Worm (Caenorhabditis elegans) whole organism, L2 larva: Measurements from ENCODE around the gene B0554.7.

ENCODE experiments used
- F13H6.1 ChIP-seq: sonication (generic microtip); optimal IDR thresholded peaks from 2 replicates; lab custom pipeline; 2016; ENCODE audit warnings: missing genetic modification characterization, missing compliant biosample characterization
- ZK546.5 ChIP-seq: sonication (generic microtip); optimal IDR thresholded peaks from 2 replicates; lab custom pipeline; 2017; ENCODE audit warnings: missing biosample characterization, missing genetic modification characterization
- aly-2 ChIP-seq: fragments of 150-350 bp; optimal IDR thresholded peaks from 2 replicates; lab custom pipeline; 2014; ENCODE audit warnings: missing biosample characterization, missing genetic modification characterization
- blmp-1 ChIP-seq: sonication (generic microtip); optimal IDR thresholded peaks from 2 replicates; lab custom pipeline; 2017; ENCODE audit warnings: missing genetic modification characterization, mild to moderate bottlenecking, missing compliant biosample characterization, antibody characterized with exemption, moderate library complexity; ENCODE audit not compliant: insufficient read depth
- ceh-82 ChIP-seq: fragments of 150-350 bp; optimal IDR thresholded peaks from 2 replicates; lab custom pipeline; 2014; ENCODE audit warnings: missing biosample characterization, missing genetic modification characterization
- elt-1 ChIP-seq: fragments of 150-350 bp; optimal IDR thresholded peaks from 2 replicates; lab custom pipeline; 2014; ENCODE audit warnings: missing biosample characterization, missing genetic modification characterization
- lin-11 ChIP-seq: fragments of 150-350 bp; sonication (generic microtip); optimal IDR thresholded peaks from 2 replicates; lab custom pipeline; 2014; ENCODE audit warnings: missing biosample characterization, missing genetic modification characterization, inconsistent platforms, mixed read lengths
- lin-13 ChIP-seq: fragments of 150-350 bp; optimal IDR thresholded peaks from 2 replicates; lab custom pipeline; 2014; ENCODE audit warnings: missing biosample characterization, missing genetic modification reagents, missing genetic modification characterization
- lsy-2 ChIP-seq, 2 experiments: fragments of 150-350 bp in 1 of 2; sonication (generic microtip) in 1 of 2; optimal IDR thresholded peaks; 2 replicates each; lab custom pipeline; 2014 to 2017; ENCODE audit warnings: missing biosample characterization in 2 of 2, missing genetic modification characterization in 2 of 2
- nhr-129 ChIP-seq: fragments of 150-350 bp; optimal IDR thresholded peaks from 2 replicates; lab custom pipeline; 2014; ENCODE audit warnings: missing biosample characterization, missing genetic modification characterization
- snpc-4 ChIP-seq: fragments of 150-350 bp; optimal IDR thresholded peaks from 2 replicates; lab custom pipeline; 2014; ENCODE audit warnings: missing biosample characterization, missing genetic modification characterization
- unc-39 ChIP-seq: fragments of 150-350 bp; optimal IDR thresholded peaks from 2 replicates; lab custom pipeline; 2014; ENCODE audit warnings: missing biosample characterization, missing genetic modification characterization
- unc-62 ChIP-seq: fragments of 150-350 bp; optimal IDR thresholded peaks from 2 replicates; lab custom pipeline; 2014; ENCODE audit warnings: missing biosample characterization, missing genetic modification reagents, missing genetic modification characterization

- TF ChIP-seq lin-13 (GFP tag; lab: Kevin White, UChicago) (no peak), snpc-4 (tag; lab: Kevin White, UChicago) (no peak), unc-62 (GFP tag; lab: Kevin White, UChicago) (no peak), ceh-82 (no peak), nhr-129 (tag; lab: Kevin White, UChicago) (no peak), blmp-1 (tag; lab: Kevin White, UChicago) (no peak), aly-2 (tag; lab: Kevin White, UChicago) (no peak), F13H6.1 (tag; lab: Kevin White, UChicago) (no peak), lsy-2 (tag; optimal IDR thresholded peaks at IDR 0.05; lab: Kevin White, UChicago) (no peak), lin-11 (tag; lab: Kevin White, UChicago) (no peak), unc-39 (tag; lab: Kevin White, UChicago) (no peak), ZK546.5 (tag; lab: Kevin White, UChicago) (no peak), elt-1 (tag; lab: Kevin White, UChicago) (no peak)
These were observed 2.7 kb downstream of the B0554.7 start, which contains the start of gene B0554.1 for ce11 chrV:438094-438493.
